Fruit fly (Drosophila melanogaster): ENCODE data around the gene nmo.

DNA sequence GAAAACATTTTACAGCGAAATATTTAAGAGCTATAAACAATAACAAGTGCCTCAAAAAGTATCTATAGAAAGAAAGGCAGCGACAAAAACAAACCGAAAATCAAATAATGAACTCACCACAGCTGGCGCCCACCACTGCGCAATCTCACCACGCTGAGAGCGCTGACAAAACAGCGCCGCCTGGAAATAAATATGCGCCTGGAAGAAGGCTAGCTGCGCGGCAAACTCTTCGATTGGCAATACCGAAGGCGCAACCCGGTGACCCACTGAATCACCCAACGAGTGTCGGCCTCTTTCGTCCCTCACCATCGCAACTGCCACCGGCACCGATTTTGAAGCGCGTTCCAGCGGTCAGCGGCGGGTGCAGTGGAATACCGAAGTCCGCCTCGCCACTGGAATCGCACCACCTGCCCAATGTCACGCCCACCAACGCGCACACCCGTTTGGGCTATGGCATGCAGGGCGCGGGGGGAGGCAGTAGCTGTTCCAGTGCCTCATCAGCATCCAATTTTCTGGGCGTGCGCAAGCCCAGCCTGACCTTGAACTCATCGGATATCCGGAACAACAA, 92.9 kb downstream of the nmo start:
- no peak for TF ChIP-seq CG8478 (optimal IDR thresholded peaks at IDR 0.05)
- TF ChIP-seq CTCF (optimal IDR thresholded peaks at IDR 0.05) = peak in 1 of 2 experiments; percentile 65
